Worm (Caenorhabditis elegans): ENCODE data around the gene irld-24.

DNA sequence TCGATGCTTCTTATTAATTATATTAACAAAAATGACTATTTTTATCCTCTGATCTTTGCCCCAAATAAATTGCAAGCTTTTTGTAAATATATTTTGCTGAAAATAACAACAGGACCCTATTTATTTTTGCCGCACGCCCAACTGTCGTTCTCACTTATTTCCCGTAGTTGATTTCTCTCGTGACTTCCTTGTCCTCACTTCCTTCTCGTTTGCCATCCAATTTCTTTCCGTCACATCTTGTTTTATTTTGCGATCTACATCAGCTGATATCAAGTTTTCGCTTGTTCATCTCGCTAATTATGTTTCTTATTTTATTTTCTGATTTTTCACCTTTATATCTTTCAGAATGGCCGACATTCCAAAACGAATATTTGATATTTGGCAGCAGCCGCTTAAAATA, 11.1 kb upstream of the irld-24 start, which contains the start of gene F48F7.5:
- TF ChIP-seq him-1 (tag; optimal IDR thresholded peaks at IDR 0.05): no peak
- no peak for TF ChIP-seq W03F9.2 (tag; optimal IDR thresholded peaks at IDR 0.05)

All from whole organism, L4/young adult.